Fruit fly (Drosophila melanogaster) S2 (cell line): ENCODE data around the gene Hcf.

ENCODE experiments used
- CG8478 ChIP-seq: fragments of >200 bp; optimal IDR thresholded peaks from 2 replicates; lab custom pipeline; 2018
- CTCF ChIP-seq, 2 experiments: fragments of >200 bp; optimal IDR thresholded peaks; 2 replicates each; lab custom pipeline; 2018

dm6 chr4:395505-395868 is 35.7 kb downstream of the Hcf start, which contains the start of gene dati:
- TF ChIP-seq CG8478 (lab: Kevin White, UChicago), result no peak
- TF ChIP-seq CTCF (optimal IDR thresholded peaks at IDR 0.05; lab: Kevin White, UChicago), result no peak
